Fruit fly (Drosophila melanogaster) whole organism, adult: ENCODE results near the gene CG13066.

ENCODE experiments used
- CG11617 ChIP-seq: fragments of 200-800 bp; sonication (Bioruptor generic); optimal IDR thresholded peaks from 2 replicates; lab custom pipeline; 2017; ENCODE audit warnings: mild to moderate bottlenecking, missing biosample characterization, missing genetic modification reagents, missing genetic modification characterization
- CG12768 ChIP-seq: fragments of 200-800 bp; sonication (Bioruptor generic); optimal IDR thresholded peaks from 2 replicates; lab custom pipeline; 2017; ENCODE audit warnings: missing biosample characterization, missing genetic modification characterization, mild to moderate bottlenecking, moderate library complexity, missing genetic modification reagents
- CG14711 ChIP-seq: fragments of 200-800 bp; sonication (Bioruptor generic); optimal IDR thresholded peaks from 2 replicates; lab custom pipeline; 2018; ENCODE audit warnings: missing biosample characterization, mild to moderate bottlenecking, missing genetic modification characterization, moderate library complexity
- CG1620 ChIP-seq: fragments of 200-800 bp; sonication (Bioruptor generic); optimal IDR thresholded peaks from 2 replicates; lab custom pipeline; 2016; ENCODE audit warnings: missing biosample characterization, missing genetic modification characterization
- CG33017 ChIP-seq: fragments of 200-800 bp; sonication (Bioruptor generic); optimal IDR thresholded peaks from 2 replicates; lab custom pipeline; 2018; ENCODE audit warnings: missing biosample characterization, mild to moderate bottlenecking, missing genetic modification characterization, moderate library complexity
- CG5204 ChIP-seq: fragments of 200-800 bp; sonication (Bioruptor generic); optimal IDR thresholded peaks from 2 replicates; lab custom pipeline; 2016; ENCODE audit warnings: missing biosample characterization, missing genetic modification characterization
- CG7045 ChIP-seq: fragments of 200-800 bp; sonication (Bioruptor generic); optimal IDR thresholded peaks from 2 replicates; lab custom pipeline; 2017; ENCODE audit warnings: missing biosample characterization, mild to moderate bottlenecking, missing genetic modification characterization
- CG7101 ChIP-seq: fragments of 200-800 bp; sonication (Bioruptor generic); optimal IDR thresholded peaks from 2 replicates; lab custom pipeline; 2018; ENCODE audit warnings: missing biosample characterization, mild to moderate bottlenecking, missing genetic modification characterization, moderate library complexity
- Clk ChIP-seq: fragments of 200-800 bp; sonication (Bioruptor generic); optimal IDR thresholded peaks from 2 replicates; lab custom pipeline; 2017; ENCODE audit warnings: missing biosample characterization, missing genetic modification characterization
- Crg-1 ChIP-seq: fragments of 200-800 bp; sonication (Bioruptor generic); optimal IDR thresholded peaks from 2 replicates; lab custom pipeline; 2016; ENCODE audit warnings: missing biosample characterization, missing genetic modification characterization
- Hr96 ChIP-seq: fragments of 200-800 bp; sonication (Bioruptor generic); optimal IDR thresholded peaks from 2 replicates; lab custom pipeline; 2016; ENCODE audit warnings: missing biosample characterization, missing genetic modification characterization
- Mnt ChIP-seq: fragments of 200-800 bp; sonication (Bioruptor generic); optimal IDR thresholded peaks from 2 replicates; lab custom pipeline; 2016; ENCODE audit warnings: missing biosample characterization, mild to moderate bottlenecking, missing genetic modification characterization
- bab1 ChIP-seq: fragments of 200-800 bp; sonication (Bioruptor generic); optimal IDR thresholded peaks from 3 replicates; lab custom pipeline; 2019; ENCODE audit warnings: missing biosample characterization, mild to moderate bottlenecking, missing genetic modification characterization, moderate library complexity
- cic ChIP-seq: fragments of 200-800 bp; sonication (Bioruptor generic); optimal IDR thresholded peaks from 2 replicates; lab custom pipeline; 2017; ENCODE audit warnings: missing biosample characterization, mild to moderate bottlenecking, missing genetic modification characterization, moderate library complexity
- cnc ChIP-seq, 2 experiments: fragments of >200 bp; optimal IDR thresholded peaks; 2 replicates each; lab custom pipeline; 2017
- kay ChIP-seq: fragments of 200-800 bp; sonication (Bioruptor generic); peaks from one replicate; lab custom pipeline; 2016; ENCODE audit warnings: missing biosample characterization, missing genetic modification characterization, borderline replicate concordance
- ovo ChIP-seq: fragments of 200-800 bp; sonication (Bioruptor generic); optimal IDR thresholded peaks from 2 replicates; lab custom pipeline; 2016; ENCODE audit warnings: missing biosample characterization, missing genetic modification characterization
- pad ChIP-seq: fragments of 200-800 bp; sonication (Bioruptor generic); optimal IDR thresholded peaks from 3 replicates; lab custom pipeline; 2017; ENCODE audit warnings: missing biosample characterization, missing genetic modification characterization, mild to moderate bottlenecking, moderate library complexity, missing genetic modification reagents
- tj ChIP-seq: fragments of 200-800 bp; sonication (Bioruptor generic); optimal IDR thresholded peaks from 3 replicates; lab custom pipeline; 2017; ENCODE audit warnings: missing biosample characterization, mild to moderate bottlenecking, missing genetic modification characterization, moderate library complexity
- toe ChIP-seq: fragments of 200-800 bp; sonication (Bioruptor generic); optimal IDR thresholded peaks from 2 replicates; lab custom pipeline; 2016; ENCODE audit warnings: missing biosample characterization, missing genetic modification characterization

CG13066 gene

DNA sequence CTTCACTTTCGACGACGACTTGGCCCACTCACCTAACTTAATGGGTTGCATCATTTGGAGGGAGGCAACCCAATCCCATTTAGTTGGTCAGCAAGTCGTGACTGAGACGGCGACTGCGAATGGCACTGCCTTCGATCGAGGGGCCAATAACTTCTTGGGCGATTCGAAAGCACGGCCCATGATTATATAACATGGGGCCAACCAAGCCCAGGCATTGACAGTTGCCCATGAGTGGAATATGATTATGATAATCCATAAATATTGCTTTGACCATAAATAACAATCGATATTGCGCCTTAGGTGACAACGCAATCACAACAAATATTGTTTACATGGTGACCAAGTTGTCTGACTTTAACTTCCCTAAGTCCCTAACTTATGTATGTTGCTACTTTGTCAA, 11.1 kb downstream of the CG13066 start, which contains the start of gene CG13048:
TSS of gene CG13048 (minus strand) at position 101 of the 400 bp plus-strand sequence.
- no peak for TF ChIP-seq Crg-1 (GFP tag; lab: Kevin White, UChicago)
- no peak for TF ChIP-seq CG14711 (tag; lab: Kevin White, UChicago)
- no peak for TF ChIP-seq cnc (optimal IDR thresholded peaks at IDR 0.05; lab: Kevin White, UChicago)
- no peak for TF ChIP-seq kay (GFP tag; lab: Kevin White, UChicago)
- no peak for TF ChIP-seq CG1620 (GFP tag; lab: Kevin White, UChicago)

DNA sequence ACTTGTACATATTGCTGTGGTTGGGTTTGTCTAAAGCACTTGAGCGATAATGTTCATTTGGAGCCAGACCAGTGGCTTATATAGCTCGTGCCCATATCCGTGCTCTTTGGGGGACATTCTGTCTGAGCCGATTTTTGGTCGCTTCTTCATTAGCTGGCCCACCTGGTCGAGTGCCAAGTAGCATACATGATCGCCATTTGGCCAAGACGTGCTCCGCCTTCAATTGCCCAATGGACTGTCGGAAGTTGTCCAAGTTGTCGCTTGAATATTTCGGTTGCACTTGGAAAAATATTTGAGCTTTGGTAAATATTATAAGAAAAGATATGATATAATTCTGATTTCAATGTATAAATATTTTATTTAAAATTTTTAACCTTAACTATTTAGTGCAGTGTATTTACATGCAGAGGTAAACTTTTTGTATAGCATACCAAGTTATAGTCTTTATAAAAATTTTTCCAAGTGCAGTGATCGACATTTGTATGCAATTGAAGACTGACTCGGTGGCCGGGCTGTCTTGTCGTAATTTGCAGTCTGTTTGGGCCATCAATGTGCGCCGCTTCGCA, 12.7 kb downstream of the CG13066 start, which contains the start of gene CG13047:
TSS of gene CG13047 (minus strand) at position 51 of the 566 bp plus-strand sequence.
- TF ChIP-seq toe (GFP tag; lab: Kevin White, UChicago) (no peak), CG14711 (tag; lab: Kevin White, UChicago) (no peak), CG33017 (tag; lab: Kevin White, UChicago) (no peak), CG12768 (GFP tag; lab: Kevin White, UChicago) (no peak)

DNA sequence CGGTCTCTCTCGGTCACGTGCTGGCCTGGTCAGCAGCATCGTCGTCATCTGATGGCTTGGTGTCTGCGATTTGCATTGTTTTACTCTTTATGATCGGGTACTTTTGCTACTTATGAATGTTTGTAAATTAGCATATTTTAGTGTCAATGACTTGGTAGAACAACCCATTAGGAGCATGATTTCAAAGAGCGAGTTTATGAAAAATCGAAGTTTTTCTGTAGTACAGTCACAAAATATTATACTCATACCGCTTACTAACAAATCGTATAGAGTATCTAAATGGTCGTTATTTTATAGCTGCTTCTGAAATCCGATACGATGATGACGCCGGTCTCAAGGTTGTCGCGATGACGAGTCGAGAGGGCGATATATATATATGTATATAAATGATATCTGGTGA, 13.5 kb downstream of the CG13066 start:
- TF ChIP-seq CG14711 (tag; lab: Kevin White, UChicago) (no peak), CG33017 (tag; lab: Kevin White, UChicago) (no peak), CG7101 (no peak), Clk (GFP tag; lab: Kevin White, UChicago) (no peak)

DNA sequence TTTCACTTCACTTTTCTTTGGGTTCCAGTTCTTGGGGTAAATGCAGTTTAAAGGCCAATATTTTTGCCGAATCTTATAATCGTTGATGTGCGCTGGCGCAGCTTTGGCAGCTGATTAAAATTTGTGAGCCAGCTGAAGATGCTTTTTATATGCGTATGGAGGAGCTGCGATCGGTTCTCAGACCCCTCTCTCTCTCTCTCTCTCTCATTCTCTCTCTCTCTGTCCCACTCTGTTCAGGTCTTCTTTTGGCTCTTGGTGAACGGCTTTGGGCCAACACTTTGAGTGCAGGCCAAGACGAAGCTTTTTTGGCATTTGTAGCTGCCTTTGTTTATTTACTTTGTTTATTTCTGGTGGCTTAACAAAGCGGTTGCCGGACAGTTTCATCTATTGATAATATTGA, 15.6 kb downstream of the CG13066 start, which contains the start of gene CG13046:
TSS of gene CG13046 (minus strand) at position 101 of the 400 bp plus-strand sequence.
- TF ChIP-seq Mnt (GFP tag; lab: Kevin White, UChicago) (no peak), cic (GFP tag; lab: Kevin White, UChicago) (no peak), CG1620 (GFP tag; lab: Kevin White, UChicago) (no peak)

DNA sequence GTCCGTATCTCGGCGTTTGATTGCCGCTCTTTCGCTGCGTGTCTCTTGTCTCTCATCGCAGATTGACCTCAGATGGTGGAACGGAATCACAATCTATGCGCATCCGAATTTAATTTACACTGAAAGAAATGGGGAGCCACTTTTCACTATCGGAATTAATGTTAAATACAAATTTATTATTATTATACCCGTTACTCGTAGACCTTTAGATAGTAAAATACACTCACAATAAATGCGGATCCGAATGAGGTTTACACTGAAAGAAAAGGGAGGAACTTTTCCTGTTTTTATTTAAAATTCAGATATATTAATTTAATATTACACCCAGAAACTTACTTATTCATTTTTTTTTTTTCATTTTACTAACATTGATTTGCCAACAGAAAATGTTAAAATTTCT, 16.4 kb downstream of the CG13066 start:
- TF ChIP-seq cic (GFP tag; lab: Kevin White, UChicago): no peak
- TF ChIP-seq Crg-1 (GFP tag; lab: Kevin White, UChicago): no peak
- TF ChIP-seq ovo: no peak
- TF ChIP-seq CG33017 (tag; lab: Kevin White, UChicago): no peak

DNA sequence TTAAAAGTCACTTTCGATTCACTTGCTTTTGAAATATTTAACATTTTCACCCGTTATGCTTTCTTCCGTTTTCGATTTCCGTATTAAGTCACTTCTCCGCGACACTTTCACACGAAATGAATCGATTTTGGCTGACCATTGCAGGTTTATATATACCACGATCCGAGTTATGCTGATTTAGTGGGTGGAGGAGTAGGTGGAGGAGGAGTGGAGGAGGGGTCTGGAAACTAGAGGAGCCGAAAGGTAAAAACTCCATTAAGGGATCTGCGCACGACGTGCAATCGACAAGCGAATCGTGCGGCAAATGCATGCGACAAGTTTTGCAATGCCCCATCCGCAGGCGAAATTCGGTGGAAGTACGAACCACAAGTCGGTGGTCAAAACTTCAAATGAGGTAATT, 18.1 kb downstream of the CG13066 start, which contains the start of gene CG13045:
TSS of gene CG13045 (minus strand) at position 101 of the 400 bp plus-strand sequence.
- TF ChIP-seq cnc (optimal IDR thresholded peaks at IDR 0.05; lab: Kevin White, UChicago) (no peak), CG14711 (tag; lab: Kevin White, UChicago) (no peak), pad (GFP tag; lab: Kevin White, UChicago) (no peak), Clk (GFP tag; lab: Kevin White, UChicago) (no peak), Mnt (GFP tag; lab: Kevin White, UChicago) (no peak)

DNA sequence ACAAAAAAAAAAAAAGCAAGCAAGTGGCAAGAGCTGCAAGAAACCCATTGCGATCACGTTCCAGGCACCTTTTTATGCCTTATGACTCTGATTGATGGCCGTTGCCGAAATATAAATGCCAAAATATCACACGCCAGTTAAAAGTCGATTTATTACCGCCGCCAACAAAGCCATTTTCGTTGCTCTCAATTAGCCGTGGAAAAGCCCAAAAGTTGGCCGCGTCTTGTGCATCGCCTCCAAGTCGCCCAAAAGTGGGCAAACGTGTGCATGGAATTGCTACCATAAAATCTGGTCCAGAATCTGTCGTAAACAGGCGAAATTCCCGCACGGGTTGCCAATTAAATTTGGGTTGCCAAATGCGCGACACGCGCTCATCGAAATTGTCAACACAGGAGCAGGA, 19.0 kb downstream of the CG13066 start:
- no peak for TF ChIP-seq ovo
- TF ChIP-seq CG1620 (GFP tag; lab: Kevin White, UChicago): no peak
- no peak for TF ChIP-seq Crg-1 (GFP tag; lab: Kevin White, UChicago)
- no peak for TF ChIP-seq CG7045 (GFP tag; lab: Kevin White, UChicago)
- no peak for TF ChIP-seq CG5204 (GFP tag; lab: Kevin White, UChicago)
- TF ChIP-seq cic (GFP tag; lab: Kevin White, UChicago): no peak
- no peak for TF ChIP-seq pad (GFP tag; lab: Kevin White, UChicago)
- no peak for TF ChIP-seq Mnt (GFP tag; lab: Kevin White, UChicago)
- TF ChIP-seq CG14711 (tag; lab: Kevin White, UChicago): no peak
- TF ChIP-seq Clk (GFP tag; lab: Kevin White, UChicago): no peak
- TF ChIP-seq toe (GFP tag; lab: Kevin White, UChicago): no peak
- no peak for TF ChIP-seq bab1 (GFP tag; lab: Kevin White, UChicago)
- TF ChIP-seq CG33017 (tag; lab: Kevin White, UChicago): no peak
- no peak for TF ChIP-seq cnc (optimal IDR thresholded peaks at IDR 0.05; lab: Kevin White, UChicago)
- no peak for TF ChIP-seq CG12768 (GFP tag; lab: Kevin White, UChicago)

DNA sequence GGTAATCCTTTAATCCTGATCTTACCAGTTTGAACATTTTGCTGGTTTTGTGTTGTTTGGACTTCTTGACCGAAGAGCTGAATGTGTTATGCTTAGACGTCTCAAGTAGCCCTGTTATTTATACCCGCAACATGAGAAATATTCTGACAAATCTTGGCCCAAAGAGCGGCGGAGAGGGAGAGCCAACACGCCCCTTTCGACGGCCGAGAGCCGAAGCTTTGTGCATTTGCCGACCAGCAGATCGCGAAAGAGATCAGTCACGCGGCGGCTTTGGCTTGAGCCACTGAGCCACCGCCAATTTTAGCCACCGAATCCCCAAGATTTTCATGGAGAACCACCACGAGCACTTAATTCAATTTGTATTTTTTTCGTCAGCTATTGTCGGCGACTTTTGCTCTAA, 22.7 kb downstream of the CG13066 start, which contains the start of gene CG4962:
TSS of gene CG4962 (minus strand) at position 101 of the 400 bp plus-strand sequence.
- TF ChIP-seq tj (GFP tag; lab: Kevin White, UChicago) (no peak), Hr96 (GFP tag; lab: Kevin White, UChicago) (no peak), CG11617 (no peak), ovo (no peak), cnc (optimal IDR thresholded peaks at IDR 0.05; lab: Kevin White, UChicago) (no peak), cic (GFP tag; lab: Kevin White, UChicago) (no peak), CG7101 (no peak), kay (GFP tag; lab: Kevin White, UChicago) (no peak), CG1620 (GFP tag; lab: Kevin White, UChicago) (no peak), CG12768 (GFP tag; lab: Kevin White, UChicago) (no peak), CG14711 (tag; lab: Kevin White, UChicago) (no peak), Crg-1 (GFP tag; lab: Kevin White, UChicago) (no peak), toe (GFP tag; lab: Kevin White, UChicago) (no peak), Clk (GFP tag; lab: Kevin White, UChicago) (no peak), CG7045 (GFP tag; lab: Kevin White, UChicago) (no peak), Mnt (GFP tag; lab: Kevin White, UChicago) (no peak)
